Fruit fly (Drosophila melanogaster) Kc167 (cell line): ENCODE measurements around the gene CG10019.

Source experiments
- Sin3A ChIP-seq: fragments of >200 bp; optimal IDR thresholded peaks from 2 replicates; lab custom pipeline; 2018; ENCODE audit warnings: missing external identifiers
- h ChIP-seq: fragments of >200 bp; optimal IDR thresholded peaks from 3 replicates; lab custom pipeline; 2018; ENCODE audit warnings: missing external identifiers
- psq ChIP-seq: fragments of >200 bp; optimal IDR thresholded peaks from 2 replicates; lab custom pipeline; 2017; ENCODE audit warnings: missing external identifiers
- ttk ChIP-seq: sonication (Bioruptor generic); optimal IDR thresholded peaks from 2 replicates; lab custom pipeline; 2017; ENCODE audit warnings: missing external identifiers

dm6 chr2L:3791629-3792028 is 61.4 kb downstream of the CG10019 start:
- TF ChIP-seq psq (lab: Kevin White, UChicago): no peak
- no peak for TF ChIP-seq ttk (lab: Kevin White, UChicago)
- no peak for TF ChIP-seq Sin3A (lab: Kevin White, UChicago)
- no peak for TF ChIP-seq h
